Fruit fly (Drosophila melanogaster) whole organism, wandering third instar larva: ENCODE data around the gene CG14853.
A peak's percentile ranks its signal among the peaks of the same experiment; 100 is the strongest.

ENCODE experiments used
- Abd-B ChIP-seq: fragments of >200 bp; optimal IDR thresholded peaks from 2 replicates; lab custom pipeline; 2017; ENCODE audit warnings: missing biosample characterization, missing genetic modification characterization
- CG9705 ChIP-seq: fragments of 200-800 bp; sonication (Bioruptor generic); optimal IDR thresholded peaks from 2 replicates; lab custom pipeline; 2018; ENCODE audit warnings: missing biosample characterization, mild to moderate bottlenecking, missing genetic modification characterization
- Dif ChIP-seq: fragments of 200-275, 200-300 bp; sonication (Bioruptor generic); optimal IDR thresholded peaks from 2 replicates; lab custom pipeline; 2018; ENCODE audit warnings: missing biosample characterization, missing genetic modification characterization; ENCODE audit not compliant: partially characterized antibody
- HLH106 ChIP-seq: fragments of 200-800 bp; optimal IDR thresholded peaks from 3 replicates; lab custom pipeline; 2019; ENCODE audit warnings: missing biosample characterization, mild to moderate bottlenecking, missing genetic modification characterization, moderate library complexity
- Hr83 ChIP-seq: fragments of 200-300 bp; sonication (Bioruptor generic); optimal IDR thresholded peaks from 2 replicates; lab custom pipeline; 2016; ENCODE audit warnings: missing biosample characterization, mild to moderate bottlenecking, missing genetic modification characterization, moderate library complexity; ENCODE audit not compliant: poor library complexity, severe bottlenecking
- Jra ChIP-seq: sonication (Bioruptor generic); optimal IDR thresholded peaks from 2 replicates; lab custom pipeline; 2016; ENCODE audit warnings: missing biosample characterization, missing genetic modification characterization
- Rel ChIP-seq, 2 experiments: fragments of 200-800 bp; sonication (Bioruptor generic) in 1 of 2; optimal IDR thresholded peaks; 2 replicates in 1 of 2; 3 replicates in 1 of 2; lab custom pipeline; 2016 to 2019; ENCODE audit warnings: mild to moderate bottlenecking in 2 of 2, missing biosample characterization in 2 of 2, missing genetic modification characterization in 2 of 2, moderate library complexity in 1 of 2
- Sp1 ChIP-seq: fragments of 200-800 bp; sonication (Bioruptor generic); optimal IDR thresholded peaks from 3 replicates; lab custom pipeline; 2019; ENCODE audit warnings: missing biosample characterization, mild to moderate bottlenecking, missing genetic modification characterization, moderate library complexity
- br ChIP-seq: fragments of 200-800 bp; sonication (Bioruptor generic); optimal IDR thresholded peaks from 2 replicates; lab custom pipeline; 2016; ENCODE audit warnings: missing biosample characterization, missing genetic modification characterization
- h ChIP-seq: fragments of 200-800 bp; sonication (Bioruptor generic); optimal IDR thresholded peaks from 3 replicates; lab custom pipeline; 2016; ENCODE audit warnings: missing biosample characterization, mild to moderate bottlenecking, missing genetic modification characterization
- woc ChIP-seq: sonication (Bioruptor generic); optimal IDR thresholded peaks from 2 replicates; lab custom pipeline; 2016; ENCODE audit warnings: missing biosample characterization, mild to moderate bottlenecking, missing genetic modification characterization

Gene CG14853

dm6 chr3R:14659354-14659804 lies 49.9 kb downstream of the CG14853 start, which contains the start of gene Hexim:
Gene Hexim, plus strand, starts transcription at chr3R:14659438.
- TF ChIP-seq Abd-B (GFP tag; lab: Kevin White, UChicago) (no peak), CG9705 (GFP tag; lab: Kevin White, UChicago) (no peak), woc (GFP tag; lab: Kevin White, UChicago) (no peak), h (no peak), HLH106 (tag; lab: Kevin White, UChicago) (no peak), Rel (GFP tag; optimal IDR thresholded peaks at IDR 0.05; lab: Kevin White, UChicago) (no peak), Rel (tag; optimal IDR thresholded peaks at IDR 0.05; lab: Kevin White, UChicago) (peak; percentile 72), Sp1 (GFP tag; lab: Kevin White, UChicago) (no peak), Jra (no peak), Hr83 (GFP tag; lab: Kevin White, UChicago) (peak; percentile 5), Dif (GFP tag; lab: Kevin White, UChicago) (peak; percentile 2)

DNA sequence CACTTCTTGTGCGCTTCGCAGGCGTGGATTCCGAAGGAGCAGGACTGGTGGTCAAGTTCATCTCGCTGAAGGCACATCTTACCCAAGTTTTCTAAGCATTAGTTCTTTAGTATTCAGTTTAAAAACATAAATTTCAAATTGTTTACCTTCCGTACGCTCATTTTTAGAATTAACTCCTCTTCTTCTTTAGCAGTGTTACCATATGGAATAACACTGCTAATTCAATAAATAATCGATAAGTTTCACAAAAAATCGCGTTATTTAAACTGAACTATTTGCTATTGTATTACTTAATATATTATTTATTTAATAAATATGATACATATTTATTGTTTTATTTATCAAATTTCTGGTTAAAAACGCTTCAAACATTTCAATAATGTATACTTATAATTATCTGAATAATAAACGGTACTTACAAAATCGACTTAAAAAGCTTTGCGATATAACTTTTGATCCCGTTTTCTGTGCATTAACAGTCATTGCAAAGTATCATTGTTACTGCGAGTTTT lies 53.6 kb downstream of the CG14853 start, which contains the start of the genes Rad17 and BigH1:
Rad17 (minus strand) TSS at position 209 of the 512 bp plus-strand sequence.
BigH1 (plus strand) TSS at position 462 of the 512 bp plus-strand sequence.
- TF ChIP-seq br (GFP tag; lab: Kevin White, UChicago) (no peak), h (no peak)
- TF ChIP-seq, all 38 proteins: peak for 0
